Fruit fly (Drosophila melanogaster): Measurements from ENCODE around the gene CG12105.

The CG12105 gene

dm6 chr3L:1576489-1577106, 39.0 kb downstream of the CG12105 start, which contains the start of gene CG13917 (continued):
- peak; percentile 100 for TF ChIP-seq CG8359 (GFP tag; optimal IDR thresholded peaks at IDR 0.05; ENCODE audit: borderline replicate concordance)
- TF ChIP-seq CG2116 (GFP tag; optimal IDR thresholded peaks at IDR 0.05) = peak; percentile 33
- no peak for TF ChIP-seq Aef1 (GFP tag; IDR thresholded peaks at IDR 0.05)
- no peak for TF ChIP-seq HLH4C (GFP tag; IDR thresholded peaks at IDR 0.05; ENCODE audit: partially characterized antibody)
- peak; percentile 84 for TF ChIP-seq Kr (GFP tag; optimal IDR thresholded peaks at IDR 0.05)
- peak; percentile 98 for TF ChIP-seq CG9797 (GFP tag; optimal IDR thresholded peaks at IDR 0.05)
- 0 out of 3 replicates have a peak, but pooled peaks have one; percentile 17 for TF ChIP-seq so (GFP tag; IDR thresholded peaks at IDR 0.05)
- peak; percentile 22; the same call in 1 of the 2 replicates for TF ChIP-seq CG14441 (GFP tag; IDR thresholded peaks at IDR 0.05)
- TF ChIP-seq Hmr (GFP tag; optimal IDR thresholded peaks at IDR 0.05) = peak; percentile 71
- no peak for TF ChIP-seq CG3726 (GFP tag; IDR thresholded peaks at IDR 0.05)
- 0 out of 2 replicates have a peak, but pooled peaks have one; percentile 20 for TF ChIP-seq CG42726 (GFP tag; IDR thresholded peaks at IDR 0.05; ENCODE audit: partially characterized antibody)
- no peak for TF ChIP-seq CG9817 (tag; optimal IDR thresholded peaks at IDR 0.05)
- no peak for TF ChIP-seq CG8765 (GFP tag; IDR thresholded peaks at IDR 0.05)
- TF ChIP-seq Pdp1 (GFP tag; optimal IDR thresholded peaks at IDR 0.05) = peak in 1 of 2 experiments; percentile 40
- TF ChIP-seq CG17186 (GFP tag; optimal IDR thresholded peaks at IDR 0.05) = peak; percentile 1
- TF ChIP-seq ranshi (GFP tag; IDR thresholded peaks at IDR 0.05) = no peak
- peak; percentile 30 for TF ChIP-seq bcd (GFP tag; optimal IDR thresholded peaks at IDR 0.05)
- no peak for TF ChIP-seq cwo (GFP tag; optimal IDR thresholded peaks at IDR 0.05)
- TF ChIP-seq CG4707 (GFP tag; optimal IDR thresholded peaks at IDR 0.05) = no peak
- peak; percentile 25 for TF ChIP-seq run (tag; optimal IDR thresholded peaks at IDR 0.05)
- TF ChIP-seq CG7372 (GFP tag; IDR thresholded peaks at IDR 0.05) = no peak
- TF ChIP-seq br (optimal IDR thresholded peaks at IDR 0.05) = no peak
- TF ChIP-seq CG2712 (tag; optimal IDR thresholded peaks at IDR 0.05) = peak; percentile 22
- TF ChIP-seq Fer1 (GFP tag; optimal IDR thresholded peaks at IDR 0.05) = peak; percentile 30
- peak; percentile 40 for TF ChIP-seq Dek (tag; optimal IDR thresholded peaks at IDR 0.05)
- TF ChIP-seq TFAM (GFP tag; optimal IDR thresholded peaks at IDR 0.05) = no peak
- TF ChIP-seq abd-A (tag; optimal IDR thresholded peaks at IDR 0.05) = peak; percentile 27
- TF ChIP-seq CoRest (tag; optimal IDR thresholded peaks at IDR 0.05) = peak; percentile 60
- TF ChIP-seq fd3F (GFP tag; optimal IDR thresholded peaks at IDR 0.05) = no peak
- no peak for TF ChIP-seq CG33557 (GFP tag; optimal IDR thresholded peaks at IDR 0.05)
- TF ChIP-seq ems (GFP tag; optimal IDR thresholded peaks at IDR 0.05) = peak; percentile 17
- TF ChIP-seq sqz (GFP tag; optimal IDR thresholded peaks at IDR 0.05) = peak; percentile 19
- peak; percentile 33 for TF ChIP-seq gem (tag; optimal IDR thresholded peaks at IDR 0.05)
- TF ChIP-seq CG34422 (GFP tag; IDR thresholded peaks at IDR 0.05) = peak; percentile 56; the same call in 1 of the 3 replicates
- TF ChIP-seq Bgb (GFP tag; IDR thresholded peaks at IDR 0.05; ENCODE audit: partially characterized antibody) = peak; percentile 48; the same call in 1 of the 2 replicates
- TF ChIP-seq Sin3A (optimal IDR thresholded peaks at IDR 0.05) = peak; percentile 18
- peak; percentile 48 for TF ChIP-seq Sry-δ (GFP tag; optimal IDR thresholded peaks at IDR 0.05)
- TF ChIP-seq Dp (GFP tag; optimal IDR thresholded peaks at IDR 0.05) = peak; percentile 71
- no peak for TF ChIP-seq D (optimal IDR thresholded peaks at IDR 0.05)
- no peak for TF ChIP-seq D (GFP tag; optimal IDR thresholded peaks at IDR 0.05)
- 0 out of 2 replicates have a peak, but pooled peaks have one; percentile 25 for TF ChIP-seq hbn (GFP tag; IDR thresholded peaks at IDR 0.05; ENCODE audit: partially characterized antibody)
- 0 out of 2 replicates have a peak, but pooled peaks have one; percentile 15 for TF ChIP-seq Rfx (GFP tag; IDR thresholded peaks at IDR 0.05)
- TF ChIP-seq lab (GFP tag; optimal IDR thresholded peaks at IDR 0.05) = peak; percentile 21
- TF ChIP-seq E2f2 (GFP tag; IDR thresholded peaks at IDR 0.05) = peak; percentile 82
- TF ChIP-seq Scr (GFP tag; IDR thresholded peaks at IDR 0.05; ENCODE audit: partially characterized antibody) = 0 out of 2 replicates have a peak, but pooled peaks have one; percentile 19
- TF ChIP-seq trem (tag; optimal IDR thresholded peaks at IDR 0.05) = peak; percentile 66
- TF ChIP-seq CG15514 (GFP tag; optimal IDR thresholded peaks at IDR 0.05) = peak; percentile 91
